Worm (Caenorhabditis elegans) whole organism, L1 larva: ENCODE measurements around the gene C05E7.3.

Experiments used
- C34B4.2 ChIP-seq: sonication (generic microtip); optimal IDR thresholded peaks from 2 replicates; lab custom pipeline; 2017; ENCODE audit warnings: mild to moderate bottlenecking, missing genetic modification characterization, missing compliant biosample characterization
- F16B12.6 ChIP-seq: fragments of 150-350 bp; optimal IDR thresholded peaks from 2 replicates; lab custom pipeline; 2014; ENCODE audit warnings: missing biosample characterization, missing genetic modification characterization
- Y116A8C.19 ChIP-seq: sonication (generic microtip); optimal IDR thresholded peaks from 2 replicates; lab custom pipeline; 2016; ENCODE audit warnings: missing compliant biosample characterization, missing genetic modification characterization, borderline replicate concordance
- ama-1 ChIP-seq: fragments of 150-350 bp; optimal IDR thresholded peaks from 2 replicates; lab custom pipeline; 2014
- blmp-1 ChIP-seq: fragments of 150-350 bp; optimal IDR thresholded peaks from 2 replicates; lab custom pipeline; 2014; ENCODE audit warnings: missing biosample characterization, missing genetic modification characterization
- ceh-82 ChIP-seq, 3 experiments: fragments of 150-350 bp in 1 of 3; sonication (generic microtip) in 2 of 3; optimal IDR thresholded peaks; 2 replicates each; lab custom pipeline; 2014 to 2017; ENCODE audit warnings: missing biosample characterization in 3 of 3, missing genetic modification characterization in 3 of 3
- ceh-90 ChIP-seq: sonication (generic microtip); optimal IDR thresholded peaks from 2 replicates; lab custom pipeline; 2016; ENCODE audit warnings: missing genetic modification characterization, missing compliant biosample characterization
- ces-1 ChIP-seq: fragments of 150-350 bp; optimal IDR thresholded peaks from 2 replicates; lab custom pipeline; 2014; ENCODE audit warnings: missing biosample characterization, missing genetic modification reagents, missing genetic modification characterization
- dpl-1 ChIP-seq, 3 experiments: fragments of 150-350 bp in 2 of 3; sonication (generic microtip) in 1 of 3; optimal IDR thresholded peaks; 2 replicates each; lab custom pipeline; 2014 to 2017; ENCODE audit warnings: missing biosample characterization in 3 of 3, missing genetic modification characterization in 3 of 3, missing genetic modification reagents in 3 of 3
- dsc-1 ChIP-seq: sonication (generic microtip); optimal IDR thresholded peaks from 2 replicates; lab custom pipeline; 2016; ENCODE audit warnings: mild to moderate bottlenecking, missing genetic modification characterization, missing compliant biosample characterization
- efl-1 ChIP-seq, 4 experiments: fragments of 150-350 bp; optimal IDR thresholded peaks in 3 of 4; peaks in 1 of 4; 1 replicate in 1 of 4; 2 replicates in 3 of 4; lab custom pipeline; 2014; ENCODE audit warnings: missing biosample characterization in 2 of 4, missing genetic modification characterization in 2 of 4, missing genetic modification reagents in 2 of 4
- elt-3 ChIP-seq, 6 experiments: fragments of 150-350 bp in 1 of 6; sonication (generic microtip); optimal IDR thresholded peaks; 2 replicates each; lab custom pipeline; 2017 to 2018; ENCODE audit warnings: missing biosample characterization in 6 of 6, missing genetic modification characterization in 6 of 6, inconsistent platforms in 1 of 6
- ets-5 ChIP-seq: fragments of 200-800 bp; sonication (Bioruptor generic); IDR thresholded peaks from 2 replicates; pipeline ENCODE4 v1.3.6; 2022; ENCODE audit warnings: missing genetic modification characterization, missing compliant biosample characterization
- fkh-4 ChIP-seq: sonication (generic microtip); optimal IDR thresholded peaks from 2 replicates; lab custom pipeline; 2016; ENCODE audit warnings: missing compliant biosample characterization, missing genetic modification characterization, borderline replicate concordance
- fkh-8 ChIP-seq: sonication (generic microtip); optimal IDR thresholded peaks from 2 replicates; lab custom pipeline; 2016; ENCODE audit warnings: mild to moderate bottlenecking, missing genetic modification characterization, missing compliant biosample characterization
- hpl-2 ChIP-seq: fragments of 150-350 bp; optimal IDR thresholded peaks from 2 replicates; lab custom pipeline; 2014; ENCODE audit warnings: missing biosample characterization, missing genetic modification reagents, missing genetic modification characterization
- lin-14 ChIP-seq: fragments of 200-800 bp; sonication (Bioruptor generic); optimal IDR thresholded peaks from 2 replicates; lab custom pipeline; 2018; ENCODE audit warnings: mild to moderate bottlenecking, missing genetic modification characterization, moderate library complexity, missing compliant biosample characterization
- lin-15B ChIP-seq: fragments of 150-350 bp; sonication (generic microtip); optimal IDR thresholded peaks from 3 replicates; lab custom pipeline; 2014; ENCODE audit warnings: missing biosample characterization, missing genetic modification characterization
- lin-35 ChIP-seq, 2 experiments: fragments of 150-350 bp; optimal IDR thresholded peaks; 2 replicates each; lab custom pipeline; 2014; ENCODE audit warnings: missing biosample characterization in 2 of 2, missing genetic modification characterization in 2 of 2, missing genetic modification reagents in 2 of 2
- lsy-2 ChIP-seq, 2 experiments: fragments of 150-350 bp; optimal IDR thresholded peaks; 2 replicates each; lab custom pipeline; 2014; ENCODE audit warnings: missing biosample characterization in 2 of 2, missing genetic modification characterization in 2 of 2
- mab-9 ChIP-seq: fragments of 200-800 bp; sonication (Bioruptor generic); IDR thresholded peaks from 2 replicates; pipeline ENCODE4 v1.3.6; 2022; ENCODE audit warnings: missing genetic modification reagents, missing genetic modification characterization, missing compliant biosample characterization
- mdl-1 ChIP-seq, 2 experiments: fragments of 150-350 bp; optimal IDR thresholded peaks; 2 replicates each; lab custom pipeline; 2014 to 2017; ENCODE audit warnings: missing biosample characterization in 2 of 2, missing genetic modification characterization in 2 of 2, inconsistent platforms in 1 of 2
- mep-1 ChIP-seq: fragments of 150-350 bp; optimal IDR thresholded peaks from 2 replicates; lab custom pipeline; 2014; ENCODE audit warnings: missing biosample characterization, missing genetic modification characterization
- nhr-12 ChIP-seq: sonication (generic microtip); optimal IDR thresholded peaks from 2 replicates; lab custom pipeline; 2017; ENCODE audit warnings: missing biosample characterization, missing genetic modification characterization
- nhr-19 ChIP-seq: fragments of 200-800 bp; sonication (Bioruptor generic); conservative IDR thresholded peaks from 2 replicates; pipeline ENCODE4 v1.3.6; 2022; ENCODE audit warnings: missing genetic modification characterization, missing compliant biosample characterization
- nhr-20 ChIP-seq: sonication (generic microtip); optimal IDR thresholded peaks from 2 replicates; lab custom pipeline; 2016; ENCODE audit warnings: mild to moderate bottlenecking, missing genetic modification characterization, missing compliant biosample characterization
- nhr-84 ChIP-seq: sonication (generic microtip); optimal IDR thresholded peaks from 2 replicates; lab custom pipeline; 2017; ENCODE audit warnings: missing biosample characterization, missing genetic modification characterization
- nhr-85 ChIP-seq: sonication (generic microtip); peaks from one replicate; lab custom pipeline; 2016; ENCODE audit warnings: missing genetic modification characterization, inconsistent platforms, missing compliant biosample characterization
- pag-3 ChIP-seq: sonication (generic microtip); optimal IDR thresholded peaks from 2 replicates; lab custom pipeline; 2017; ENCODE audit warnings: missing genetic modification characterization, mild to moderate bottlenecking, missing compliant biosample characterization, antibody characterized with exemption, borderline replicate concordance; ENCODE audit not compliant: insufficient read depth
- pax-3 ChIP-seq: fragments of 200-800 bp; sonication (Bioruptor generic); optimal IDR thresholded peaks from 2 replicates; lab custom pipeline; 2018; ENCODE audit warnings: mild to moderate bottlenecking, missing genetic modification characterization, moderate library complexity, missing compliant biosample characterization
- rnt-1 ChIP-seq: sonication (generic microtip); optimal IDR thresholded peaks from 2 replicates; lab custom pipeline; 2016; ENCODE audit warnings: mild to moderate bottlenecking, missing genetic modification characterization, moderate library complexity, missing compliant biosample characterization
- skn-1 ChIP-seq: fragments of 150-350 bp; optimal IDR thresholded peaks from 2 replicates; lab custom pipeline; 2014; ENCODE audit warnings: missing biosample characterization, missing genetic modification characterization
- snpc-4 ChIP-seq: fragments of 150-350 bp; optimal IDR thresholded peaks from 2 replicates; lab custom pipeline; 2014; ENCODE audit warnings: missing biosample characterization, missing genetic modification characterization
- snu-23 ChIP-seq: sonication (generic microtip); optimal IDR thresholded peaks from 2 replicates; lab custom pipeline; 2016; ENCODE audit warnings: missing genetic modification characterization, missing compliant biosample characterization
- swsn-7 ChIP-seq: sonication (generic microtip); optimal IDR thresholded peaks from 2 replicates; lab custom pipeline; 2016; ENCODE audit warnings: missing genetic modification characterization, missing compliant biosample characterization
- tbx-2 ChIP-seq: sonication (generic microtip); optimal IDR thresholded peaks from 2 replicates; lab custom pipeline; 2016; ENCODE audit warnings: missing genetic modification characterization, missing compliant biosample characterization
- unc-98 ChIP-seq: fragments of 200-800 bp; sonication (Bioruptor generic); IDR thresholded peaks from 2 replicates; pipeline ENCODE4 v1.3.6; 2022; ENCODE audit warnings: missing genetic modification characterization, missing compliant biosample characterization
- xbp-1 ChIP-seq: sonication (generic microtip); optimal IDR thresholded peaks from 2 replicates; lab custom pipeline; 2016; ENCODE audit warnings: missing genetic modification characterization, missing compliant biosample characterization

The C05E7.3 gene

ce11 chrX:12911235-12911634 lies 35.2 kb downstream of the C05E7.3 start (continued):
- TF ChIP-seq ama-1 (lab: Kevin White, UChicago), result no peak
- no peak for TF ChIP-seq snpc-4 (tag; lab: Kevin White, UChicago)
- no peak for TF ChIP-seq skn-1 (tag; lab: Kevin White, UChicago)
- peak; percentile 0 to 20 for TF ChIP-seq lin-35 (GFP tag; optimal IDR thresholded peaks at IDR 0.05; lab: Kevin White, UChicago)
- TF ChIP-seq tbx-2 (tag; lab: Kevin White, UChicago), result no peak
- TF ChIP-seq F16B12.6 (tag; lab: Kevin White, UChicago), result no peak
- TF ChIP-seq pax-3 (tag; lab: Kevin White, UChicago), result peak; percentile 8
- TF ChIP-seq lsy-2 (tag; optimal IDR thresholded peaks at IDR 0.05; lab: Kevin White, UChicago), result peak in 1 of 2 experiments; percentile 6
- TF ChIP-seq nhr-19 (GFP tag; lab: Robert Waterston, UW), result peak; percentile 59
- TF ChIP-seq, all 84 proteins: peak for 17

- TF ChIP-seq lin-14 (GFP tag; lab: Kevin White, UChicago) (peak; percentile 35), nhr-19 (GFP tag; lab: Robert Waterston, UW) (0 out of 2 replicates have a peak, but pooled peaks have one; percentile 12), blmp-1 (tag; lab: Kevin White, UChicago) (peak; percentile 57), nhr-85 (tag; lab: Kevin White, UChicago) (peak; percentile 37), mep-1 (tag; lab: Kevin White, UChicago) (peak; percentile 31), lin-15B (tag; lab: Kevin White, UChicago) (no peak), hpl-2 (no peak)
Measured at ce11 chrX:12909910-12910309, 36.5 kb downstream of the C05E7.3 start.

ce11 chrX:12908715-12909114 lies 37.7 kb downstream of the C05E7.3 start:
- TF ChIP-seq ets-5 (GFP tag; lab: Robert Waterston, UW) (no peak), efl-1 (optimal IDR thresholded peaks at IDR 0.05; lab: Kevin White, UChicago) (no peak), efl-1 (GFP tag; optimal IDR thresholded peaks at IDR 0.05 in 1 of 2; lab: Kevin White, UChicago) (peak in 1 of 2 experiments; percentile 63)

- TF ChIP-seq pag-3 (tag; lab: Kevin White, UChicago), result no peak
- no peak for TF ChIP-seq mdl-1 (tag; optimal IDR thresholded peaks at IDR 0.05; lab: Kevin White, UChicago)
- TF ChIP-seq blmp-1 (tag; lab: Kevin White, UChicago), result peak; percentile 96
- no peak for TF ChIP-seq fkh-4 (tag; lab: Kevin White, UChicago)
- no peak for TF ChIP-seq ces-1 (GFP tag; lab: Kevin White, UChicago)
- TF ChIP-seq lin-35 (GFP tag; optimal IDR thresholded peaks at IDR 0.05; lab: Kevin White, UChicago), result peak in 1 of 2 experiments; percentile 15
- TF ChIP-seq nhr-84 (tag; lab: Kevin White, UChicago), result no peak
- no peak for TF ChIP-seq Y116A8C.19
- peak; percentile 18 for TF ChIP-seq nhr-20 (tag; lab: Kevin White, UChicago)
- peak; percentile 35 for TF ChIP-seq lin-14 (GFP tag; lab: Kevin White, UChicago)
- peak; percentile 24 for TF ChIP-seq snu-23
- TF ChIP-seq ceh-90 (tag; lab: Kevin White, UChicago), result no peak
- no peak for TF ChIP-seq tbx-2 (tag; lab: Kevin White, UChicago)
- TF ChIP-seq unc-98 (GFP tag; lab: Robert Waterston, UW), result no peak
- peak in 1 of 6 experiments; percentile 45 for TF ChIP-seq elt-3 (tag; optimal IDR thresholded peaks at IDR 0.05; lab: Kevin White, UChicago)
Measured at ce11 chrX:12907502-12907901, 38.9 kb downstream of the C05E7.3 start, which contains the start of gene pqn-18. TSS of gene pqn-18 (plus strand) at chrX:12907832.

- peak; percentile 31 for TF ChIP-seq rnt-1 (tag; lab: Kevin White, UChicago)
- TF ChIP-seq nhr-12 (tag; lab: Kevin White, UChicago), result no peak
- no peak for TF ChIP-seq mab-9 (GFP tag; lab: Robert Waterston, UW)
- TF ChIP-seq lsy-2 (tag; optimal IDR thresholded peaks at IDR 0.05; lab: Kevin White, UChicago), result peak in 1 of 2 experiments; percentile 15
- no peak for TF ChIP-seq nhr-20 (tag; lab: Kevin White, UChicago)
- peak; percentile 10 for TF ChIP-seq dsc-1 (tag; lab: Kevin White, UChicago)
- TF ChIP-seq mdl-1 (tag; optimal IDR thresholded peaks at IDR 0.05; lab: Kevin White, UChicago), result peak in 1 of 2 experiments; percentile 22
- no peak for TF ChIP-seq xbp-1 (tag; lab: Kevin White, UChicago)
- no peak for TF ChIP-seq swsn-7 (tag; lab: Kevin White, UChicago)
- no peak for TF ChIP-seq snu-23
- peak in 1 of 2 experiments; percentile 4 for TF ChIP-seq lin-35 (GFP tag; optimal IDR thresholded peaks at IDR 0.05; lab: Kevin White, UChicago)
- TF ChIP-seq blmp-1 (tag; lab: Kevin White, UChicago), result peak; percentile 57
- TF ChIP-seq snpc-4 (tag; lab: Kevin White, UChicago), result no peak
- peak in 1 of 3 experiments; percentile 7 for TF ChIP-seq ceh-82 (tag; optimal IDR thresholded peaks at IDR 0.05; lab: Kevin White, UChicago)
- no peak for TF ChIP-seq fkh-8 (tag; lab: Kevin White, UChicago)
- TF ChIP-seq lin-14 (GFP tag; lab: Kevin White, UChicago), result peak; percentile 48
- no peak for TF ChIP-seq dpl-1 (GFP tag; optimal IDR thresholded peaks at IDR 0.05; lab: Kevin White, UChicago)
- TF ChIP-seq C34B4.2 (tag; lab: Kevin White, UChicago), result no peak
- TF ChIP-seq efl-1 (optimal IDR thresholded peaks at IDR 0.05; lab: Kevin White, UChicago), result no peak
- TF ChIP-seq efl-1 (GFP tag; optimal IDR thresholded peaks at IDR 0.05 in 1 of 2; lab: Kevin White, UChicago), result peak in 1 of 2 experiments; percentile 30
Measured at ce11 chrX:12903810-12904209, 42.6 kb downstream of the C05E7.3 start.
